Fruit fly (Drosophila melanogaster) whole organism, embryonic: Measurements from ENCODE around the gene CG10948.

Experiments used
- Bdp1 ChIP-seq: fragments of 200-800 bp; sonication (Bioruptor generic); optimal IDR thresholded peaks from 3 replicates; lab custom pipeline; 2016; ENCODE audit warnings: missing biosample characterization, missing genetic modification characterization
- CG10462 ChIP-seq: fragments of 200-800 bp; sonication (Bioruptor generic); optimal IDR thresholded peaks from 2 replicates; lab custom pipeline; 2016; ENCODE audit warnings: missing biosample characterization, missing genetic modification characterization
- CG11504 ChIP-seq: fragments of 200-800 bp; sonication (Bioruptor generic); optimal IDR thresholded peaks from 3 replicates; lab custom pipeline; 2019; ENCODE audit warnings: missing biosample characterization, mild to moderate bottlenecking, missing genetic modification characterization, moderate library complexity
- CG13775 ChIP-seq: fragments of 200-800 bp; sonication (Bioruptor generic); optimal IDR thresholded peaks from 3 replicates; lab custom pipeline; 2017; ENCODE audit warnings: missing biosample characterization, mild to moderate bottlenecking, missing genetic modification characterization
- CG1529 ChIP-seq: fragments of 200-800 bp; sonication (Bioruptor generic); optimal IDR thresholded peaks from 3 replicates; lab custom pipeline; 2018; ENCODE audit warnings: missing biosample characterization, missing genetic modification characterization
- CG1647 ChIP-seq: fragments of 200-800 bp; sonication (Bioruptor generic); optimal IDR thresholded peaks from 3 replicates; lab custom pipeline; 2016; ENCODE audit warnings: missing biosample characterization, missing genetic modification characterization
- CG2678 ChIP-seq: fragments of 200-800 bp; sonication (Bioruptor generic); optimal IDR thresholded peaks from 3 replicates; lab custom pipeline; 2019; ENCODE audit warnings: missing biosample characterization, mild to moderate bottlenecking, missing genetic modification characterization, moderate library complexity
- CG34376 ChIP-seq: fragments of 200-800 bp; sonication (Bioruptor generic); optimal IDR thresholded peaks from 2 replicates; lab custom pipeline; 2018; ENCODE audit warnings: missing biosample characterization, mild to moderate bottlenecking, missing genetic modification characterization
- CG4282 ChIP-seq: fragments of 200-800 bp; sonication (Bioruptor generic); optimal IDR thresholded peaks from 2 replicates; lab custom pipeline; 2016; ENCODE audit warnings: missing biosample characterization, missing genetic modification characterization
- CG4328 ChIP-seq: fragments of 200-800 bp; sonication (Bioruptor generic); optimal IDR thresholded peaks from 3 replicates; lab custom pipeline; 2017; ENCODE audit warnings: missing biosample characterization, missing genetic modification reagents, missing genetic modification characterization
- CG43689 ChIP-seq: fragments of 200-800 bp; sonication (Bioruptor generic); IDR thresholded peaks from 2 replicates; pipeline ENCODE4 v1.3.6; 2022; ENCODE audit warnings: missing biosample characterization, missing genetic modification characterization
- CG4424 ChIP-seq: fragments of 200-800 bp; sonication (Bioruptor generic); optimal IDR thresholded peaks from 3 replicates; lab custom pipeline; 2016; ENCODE audit warnings: missing biosample characterization, missing genetic modification characterization
- CG4730 ChIP-seq: fragments of 200-800 bp; sonication (Bioruptor generic); IDR thresholded peaks from 2 replicates; pipeline ENCODE4 v1.3.6; 2022; ENCODE audit warnings: missing biosample characterization, missing genetic modification characterization
- CTCF ChIP-seq: fragments of 200-800 bp; sonication (Bioruptor generic); optimal IDR thresholded peaks from 2 replicates; lab custom pipeline; 2017; ENCODE audit warnings: missing biosample characterization, mild to moderate bottlenecking, missing genetic modification characterization, moderate library complexity
- Chrac-16 ChIP-seq: fragments of 200-800 bp; sonication (Bioruptor generic); optimal IDR thresholded peaks from 3 replicates; lab custom pipeline; 2016; ENCODE audit warnings: missing biosample characterization, missing genetic modification characterization
- Dad ChIP-seq: fragments of 200-800 bp; sonication (Bioruptor generic); optimal IDR thresholded peaks from 3 replicates; lab custom pipeline; 2016; ENCODE audit warnings: missing biosample characterization, missing genetic modification characterization
- Dek ChIP-seq: fragments of 200-800 bp; sonication (Bioruptor generic); optimal IDR thresholded peaks from 3 replicates; lab custom pipeline; 2019; ENCODE audit warnings: missing biosample characterization, mild to moderate bottlenecking, missing genetic modification characterization, moderate library complexity
- ERR ChIP-seq: fragments of 200-800 bp; sonication (Bioruptor generic); optimal IDR thresholded peaks from 2 replicates; lab custom pipeline; 2016; ENCODE audit warnings: missing biosample characterization, missing genetic modification characterization
- Ets65A ChIP-seq: fragments of 200-800 bp; sonication (Bioruptor generic); peaks from one replicate; lab custom pipeline; 2016; ENCODE audit warnings: missing biosample characterization, missing genetic modification characterization
- GATAe ChIP-seq: fragments of 200-800 bp; sonication (Bioruptor generic); conservative IDR thresholded peaks from 2 replicates; pipeline ENCODE4 v1.3.6; 2022; ENCODE audit warnings: missing biosample characterization, missing genetic modification characterization
- HLHmδ ChIP-seq: fragments of 200-800 bp; sonication (Bioruptor generic); optimal IDR thresholded peaks from 2 replicates; lab custom pipeline; 2018; ENCODE audit warnings: missing biosample characterization, mild to moderate bottlenecking, missing genetic modification characterization, moderate library complexity
- HmgZ ChIP-seq: fragments of 200-800 bp; sonication (Bioruptor generic); optimal IDR thresholded peaks from 2 replicates; lab custom pipeline; 2018; ENCODE audit warnings: missing biosample characterization, mild to moderate bottlenecking, missing genetic modification characterization
- Hmr ChIP-seq: fragments of 200-800 bp; sonication (Bioruptor generic); optimal IDR thresholded peaks from 3 replicates; lab custom pipeline; 2017; ENCODE audit warnings: mild to moderate bottlenecking, missing biosample characterization, missing genetic modification reagents, missing genetic modification characterization
- Med ChIP-seq: fragments of 200-800 bp; sonication (Bioruptor generic); peaks from one replicate; lab custom pipeline; 2016; ENCODE audit warnings: missing biosample characterization, missing genetic modification characterization, mild to moderate bottlenecking, inconsistent platforms, moderate library complexity
- Nf-YB ChIP-seq: fragments of 200-800 bp; sonication (Bioruptor generic); optimal IDR thresholded peaks from 3 replicates; lab custom pipeline; 2019; ENCODE audit warnings: missing biosample characterization, mild to moderate bottlenecking, missing genetic modification characterization, moderate library complexity
- Pdp1 ChIP-seq, 2 experiments: fragments of 200-800 bp; sonication (Bioruptor generic); optimal IDR thresholded peaks; 3 replicates each; lab custom pipeline; 2016; ENCODE audit warnings: missing biosample characterization in 2 of 2, missing genetic modification characterization in 2 of 2, mild to moderate bottlenecking in 1 of 2, moderate library complexity in 1 of 2
- Sox102F ChIP-seq: fragments of 200-800 bp; sonication (Bioruptor generic); optimal IDR thresholded peaks from 2 replicates; lab custom pipeline; 2018; ENCODE audit warnings: missing biosample characterization, mild to moderate bottlenecking, missing genetic modification characterization, moderate library complexity
- Vsx1 ChIP-seq: fragments of 200-800 bp; sonication (Bioruptor generic); optimal IDR thresholded peaks from 2 replicates; lab custom pipeline; 2017; ENCODE audit warnings: missing biosample characterization, mild to moderate bottlenecking, missing genetic modification characterization, missing genetic modification reagents
- ac ChIP-seq: fragments of 200-800 bp; sonication (Bioruptor generic); optimal IDR thresholded peaks from 3 replicates; lab custom pipeline; 2017; ENCODE audit warnings: missing biosample characterization, mild to moderate bottlenecking, missing genetic modification characterization
- croc ChIP-seq: fragments of 200-800 bp; sonication (Bioruptor generic); conservative IDR thresholded peaks from 3 replicates; pipeline ENCODE4 v1.3.6; 2022; ENCODE audit warnings: missing biosample characterization, missing genetic modification characterization
- crol ChIP-seq: fragments of 200-800 bp; sonication (Bioruptor generic); IDR thresholded peaks from 2 replicates; pipeline ENCODE4 v1.3.6; 2022; ENCODE audit warnings: missing biosample characterization, missing genetic modification characterization
- en ChIP-seq: fragments of 200-800 bp; sonication (Bioruptor generic); optimal IDR thresholded peaks from 2 replicates; lab custom pipeline; 2016; ENCODE audit warnings: missing biosample characterization, missing genetic modification characterization
- exex ChIP-seq: fragments of 200-800 bp; sonication (Bioruptor generic); optimal IDR thresholded peaks from 4 replicates; lab custom pipeline; 2018; ENCODE audit warnings: missing biosample characterization, mild to moderate bottlenecking, missing genetic modification characterization, moderate library complexity
- eyg ChIP-seq: fragments of 200-800 bp; sonication (Bioruptor generic); optimal IDR thresholded peaks from 3 replicates; lab custom pipeline; 2016; ENCODE audit warnings: missing biosample characterization, missing genetic modification characterization
- ftz-f1 ChIP-seq: fragments of 200-800 bp; sonication (Bioruptor generic); optimal IDR thresholded peaks from 2 replicates; lab custom pipeline; 2016; ENCODE audit warnings: missing biosample characterization, missing genetic modification characterization
- gsb-n ChIP-seq: fragments of 200-800 bp; sonication (Bioruptor generic); optimal IDR thresholded peaks from 3 replicates; lab custom pipeline; 2018; ENCODE audit warnings: missing biosample characterization, mild to moderate bottlenecking, missing genetic modification characterization
- hb ChIP-seq: fragments of 200-800 bp; sonication (Bioruptor generic); IDR thresholded peaks from 3 replicates; pipeline ENCODE4 v1.3.6; 2022; ENCODE audit warnings: missing biosample characterization, missing genetic modification characterization; ENCODE audit not compliant: partially characterized antibody
- ken ChIP-seq: fragments of 200-800 bp; sonication (Bioruptor generic); IDR thresholded peaks from 3 replicates; pipeline ENCODE4 v1.3.6; 2022; ENCODE audit warnings: missing biosample characterization, missing genetic modification characterization
- mam ChIP-seq: fragments of 200-800 bp; sonication (Bioruptor generic); optimal IDR thresholded peaks from 3 replicates; lab custom pipeline; 2016; ENCODE audit warnings: missing biosample characterization, missing genetic modification characterization
- nerfin-1 ChIP-seq: fragments of 200-800 bp; sonication (Bioruptor generic); optimal IDR thresholded peaks from 3 replicates; lab custom pipeline; 2019; ENCODE audit warnings: missing biosample characterization, mild to moderate bottlenecking, missing genetic modification characterization, moderate library complexity
- ranshi ChIP-seq: fragments of 200-800 bp; sonication (Bioruptor generic); IDR thresholded peaks from 2 replicates; pipeline ENCODE4 v1.3.6; 2022; ENCODE audit warnings: missing biosample characterization, missing genetic modification characterization
- sens ChIP-seq: fragments of 200-800 bp; sonication (Bioruptor generic); peaks from one replicate; lab custom pipeline; 2016; ENCODE audit warnings: missing biosample characterization, missing genetic modification characterization
- sim ChIP-seq: fragments of 200-800 bp; sonication (Bioruptor generic); IDR thresholded peaks from 2 replicates; pipeline ENCODE4 v1.3.6; 2022; ENCODE audit warnings: missing biosample characterization, missing genetic modification characterization
- sug ChIP-seq: fragments of 200-800 bp; optimal IDR thresholded peaks from 2 replicates; lab custom pipeline; 2019; ENCODE audit warnings: missing biosample characterization, mild to moderate bottlenecking, missing genetic modification characterization, moderate library complexity
- tin ChIP-seq: fragments of 200-800 bp; sonication (Bioruptor generic); optimal IDR thresholded peaks from 3 replicates; lab custom pipeline; 2016; ENCODE audit warnings: missing biosample characterization, missing genetic modification characterization
- yki ChIP-seq: fragments of >200 bp; optimal IDR thresholded peaks from 3 replicates; lab custom pipeline; 2018

CG10948 gene

DNA sequence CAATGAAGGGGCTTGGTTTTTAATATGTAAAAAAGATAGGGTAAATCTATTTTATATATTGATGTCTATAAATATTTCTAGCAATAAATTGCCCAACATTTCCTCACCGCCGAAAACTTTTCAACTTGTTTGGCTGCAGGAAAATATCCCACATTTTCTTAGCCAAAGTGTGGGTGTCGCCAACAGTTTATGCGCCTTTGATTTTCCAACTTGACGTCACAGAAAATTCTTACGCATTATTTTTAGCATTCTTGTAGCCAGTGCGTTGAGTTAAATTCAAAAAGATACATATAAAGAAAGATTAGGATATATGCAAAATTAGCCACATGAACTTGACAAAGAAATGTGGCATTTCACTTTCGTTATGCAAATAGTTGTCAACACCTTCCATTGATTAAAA is 10.0 kb downstream of the CG10948 start (continued):
- TF ChIP-seq ken (GFP tag; lab: Robert Waterston, UW) (no peak), sug (tag; lab: Kevin White, UChicago) (no peak), CG43689 (GFP tag; lab: Robert Waterston, UW) (no peak), en (GFP tag; lab: Kevin White, UChicago) (no peak), nerfin-1 (tag; lab: Kevin White, UChicago) (no peak), Dad (GFP tag; lab: Kevin White, UChicago) (no peak), Nf-YB (GFP tag; lab: Kevin White, UChicago) (no peak)

DNA sequence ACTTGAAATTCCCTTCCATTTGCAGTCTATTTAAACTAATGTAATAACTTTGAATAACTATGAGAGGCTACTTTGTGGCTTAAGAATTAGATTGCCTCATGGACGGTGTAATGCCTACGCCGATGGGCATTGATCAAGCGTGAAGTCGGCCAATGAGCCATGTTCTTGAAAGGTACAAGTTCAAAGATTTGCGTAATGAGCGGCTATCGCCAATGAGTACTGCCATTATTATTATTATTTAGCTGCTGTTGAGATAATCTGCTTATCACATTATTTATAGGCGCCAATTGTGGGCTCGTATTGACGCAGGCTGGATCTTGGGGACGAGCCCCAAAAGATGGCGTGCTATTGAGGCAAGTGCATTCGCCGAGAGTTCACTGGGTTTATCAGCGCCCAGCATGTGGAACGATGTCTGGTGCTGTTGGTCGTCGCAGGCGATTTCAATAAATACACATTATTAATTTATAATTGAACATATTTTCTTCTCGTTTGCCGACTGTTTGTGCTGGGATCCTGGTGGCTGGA is 12.7 kb downstream of the CG10948 start:
- TF ChIP-seq sug (tag; lab: Kevin White, UChicago), result peak; percentile 56
- peak; percentile 1 for TF ChIP-seq Med
- TF ChIP-seq CG43689 (GFP tag; lab: Robert Waterston, UW), result no peak
- TF ChIP-seq mam (GFP tag; lab: Kevin White, UChicago), result no peak
- TF ChIP-seq CG34376 (GFP tag; lab: Kevin White, UChicago), result peak; percentile 82
- no peak for TF ChIP-seq ranshi (GFP tag; lab: Robert Waterston, UW)
- TF ChIP-seq exex, result peak; percentile 77
- peak in 1 of 2 experiments; percentile 66 for TF ChIP-seq Pdp1 (GFP tag; optimal IDR thresholded peaks at IDR 0.05; lab: Kevin White, UChicago)
- peak; percentile 16 for TF ChIP-seq sens (GFP tag; lab: Kevin White, UChicago)
- no peak for TF ChIP-seq sim (GFP tag; lab: Robert Waterston, UW)
- no peak for TF ChIP-seq Dek (tag; lab: Kevin White, UChicago)
- no peak for TF ChIP-seq CG1529 (GFP tag; lab: Kevin White, UChicago)
- no peak for TF ChIP-seq CG10462 (GFP tag; lab: Kevin White, UChicago)
- TF ChIP-seq Hmr (GFP tag; lab: Kevin White, UChicago), result no peak
- TF ChIP-seq Ets65A (GFP tag; lab: Kevin White, UChicago), result peak; percentile 52
- peak; percentile 19 for TF ChIP-seq CTCF (GFP tag; lab: Kevin White, UChicago)
- no peak for TF ChIP-seq eyg (GFP tag; lab: Kevin White, UChicago)

DNA sequence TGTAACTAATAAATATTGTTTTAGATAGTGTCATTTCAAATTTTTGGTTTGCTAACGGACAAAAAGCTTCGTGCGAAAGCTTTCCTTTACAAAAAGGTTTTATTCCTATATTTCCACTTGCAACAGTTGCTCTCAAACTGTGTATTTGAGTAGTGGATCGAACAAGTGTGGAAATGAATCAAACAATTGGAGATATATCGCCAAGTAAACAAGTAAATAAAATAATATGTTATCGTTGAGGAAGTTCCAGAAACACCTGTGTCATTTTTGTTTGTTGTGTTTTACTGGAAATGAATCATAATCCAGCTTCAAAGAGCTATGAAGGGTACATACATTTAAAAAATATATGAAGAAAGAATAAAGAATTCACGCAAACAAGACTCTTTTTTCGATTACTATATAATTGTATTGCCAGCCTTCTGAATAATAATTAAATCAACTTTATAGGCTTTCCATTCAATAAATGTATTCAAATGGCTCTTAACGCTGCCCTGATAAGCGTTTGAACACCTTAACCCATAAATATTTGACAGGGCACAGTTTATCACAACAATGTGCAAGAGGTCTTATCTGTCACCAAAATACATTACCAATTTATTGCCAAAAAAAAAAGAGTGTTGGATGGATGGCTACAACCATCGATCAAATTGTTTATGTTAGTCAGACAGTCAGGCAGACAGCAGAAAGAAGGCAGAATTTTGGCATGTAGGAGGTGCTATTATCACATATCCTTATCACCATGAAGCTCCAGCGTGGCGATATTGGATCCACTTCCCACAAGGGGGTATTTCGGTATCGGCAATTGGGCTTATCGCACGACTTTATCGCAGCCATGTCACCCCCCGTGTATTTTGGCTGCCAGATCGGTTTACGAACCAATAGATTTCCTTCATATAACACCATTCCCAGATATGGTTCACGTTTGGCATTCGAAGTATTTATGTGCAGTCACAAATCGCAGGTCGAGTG is 14.1 kb downstream of the CG10948 start:
- TF ChIP-seq ERR (GFP tag; lab: Kevin White, UChicago) (no peak), CG4424 (no peak), yki (lab: Kevin White, UChicago) (no peak), HmgZ (no peak), ac (GFP tag; lab: Kevin White, UChicago) (no peak), crol (GFP tag; lab: Robert Waterston, UW) (no peak), croc (GFP tag; lab: Robert Waterston, UW) (no peak), CG11504 (peak; percentile 6), CTCF (GFP tag; lab: Kevin White, UChicago) (peak; percentile 50), Chrac-16 (no peak), eyg (GFP tag; lab: Kevin White, UChicago) (no peak), hb (GFP tag; lab: Robert Waterston, UW) (no peak), mam (GFP tag; lab: Kevin White, UChicago) (no peak), Sox102F (no peak), Vsx1 (peak; percentile 8), Bdp1 (GFP tag; lab: Kevin White, UChicago) (no peak), CG1647 (no peak), ftz-f1 (GFP tag; lab: Kevin White, UChicago) (no peak), Dek (tag; lab: Kevin White, UChicago) (peak; percentile 21), gsb-n (no peak), CG4282 (GFP tag; lab: Kevin White, UChicago) (no peak), CG4328 (no peak), CG13775 (GFP tag; lab: Kevin White, UChicago) (no peak), CG2678 (tag; lab: Kevin White, UChicago) (peak; percentile 12), tin (GFP tag; lab: Kevin White, UChicago) (no peak), HLHmδ (GFP tag; lab: Kevin White, UChicago) (no peak), CG4730 (GFP tag; lab: Robert Waterston, UW) (no peak), GATAe (GFP tag; lab: Robert Waterston, UW) (no peak; the same call in 1 of the 2 replicates)
